Fruit fly (Drosophila melanogaster): Measurements from ENCODE around the gene x16.

x16 gene

dm6 chr2L:6967422-6968012, 47.5 kb upstream of the x16 start, which contains the start of gene Sumo (continued):
- no peak for TF ChIP-seq Chrac-16 (GFP tag; optimal IDR thresholded peaks at IDR 0.05)
- TF ChIP-seq Opbp (GFP tag; IDR thresholded peaks at IDR 0.05; ENCODE audit: partially characterized antibody): peak; percentile 100
- no peak for TF ChIP-seq CG17912 (GFP tag; optimal IDR thresholded peaks at IDR 0.05)
- peak; percentile 41 for TF ChIP-seq CG10543 (GFP tag; optimal IDR thresholded peaks at IDR 0.05)
- TF ChIP-seq CG8281 (tag; optimal IDR thresholded peaks at IDR 0.05): no peak
- TF ChIP-seq H2.0 (GFP tag; IDR thresholded peaks at IDR 0.05): no peak
- TF ChIP-seq fu2 (GFP tag; optimal IDR thresholded peaks at IDR 0.05): no peak
- no peak for TF ChIP-seq wdn (GFP tag; IDR thresholded peaks at IDR 0.05)
- TF ChIP-seq ATbp (GFP tag; optimal IDR thresholded peaks at IDR 0.05): no peak
- TF ChIP-seq bab2 (GFP tag; optimal IDR thresholded peaks at IDR 0.05): no peak
- no peak for TF ChIP-seq CG6654 (GFP tag; optimal IDR thresholded peaks at IDR 0.05)
- no peak for TF ChIP-seq CG15269 (tag; optimal IDR thresholded peaks at IDR 0.05)
- TF ChIP-seq Fer1 (GFP tag; optimal IDR thresholded peaks at IDR 0.05): no peak
- no peak for TF ChIP-seq NfI (GFP tag; optimal IDR thresholded peaks at IDR 0.05)
- TF ChIP-seq CG3995 (GFP tag; optimal IDR thresholded peaks at IDR 0.05): peak; percentile 99
- TF ChIP-seq MBD-R2 (GFP tag; IDR thresholded peaks at IDR 0.05): peak; percentile 38
- TF ChIP-seq HmgZ (tag; optimal IDR thresholded peaks at IDR 0.05): no peak
- TF ChIP-seq Rx (GFP tag; IDR thresholded peaks at IDR 0.05): no peak
- no peak for TF ChIP-seq Mes4 (GFP tag; optimal IDR thresholded peaks at IDR 0.05)
- peak; percentile 98 for TF ChIP-seq chinmo (GFP tag; IDR thresholded peaks at IDR 0.05; ENCODE audit: partially characterized antibody)
- TF ChIP-seq cg (GFP tag; optimal IDR thresholded peaks at IDR 0.05): no peak
- no peak for TF ChIP-seq CG43689 (GFP tag; IDR thresholded peaks at IDR 0.05)
- peak; percentile 100 for TF ChIP-seq amos (GFP tag; IDR thresholded peaks at IDR 0.05; ENCODE audit: partially characterized antibody)
- TF ChIP-seq Eip74EF (GFP tag; optimal IDR thresholded peaks at IDR 0.05): no peak
- TF ChIP-seq inv (GFP tag; IDR thresholded peaks at IDR 0.05; ENCODE audit: partially characterized antibody): peak; percentile 100
- no peak for TF ChIP-seq sd (tag; optimal IDR thresholded peaks at IDR 0.05)
- TF ChIP-seq vnd (GFP tag; IDR thresholded peaks at IDR 0.05; ENCODE audit: partially characterized antibody): peak; percentile 99
- TF ChIP-seq HLH4C (GFP tag; IDR thresholded peaks at IDR 0.05; ENCODE audit: partially characterized antibody): peak; percentile 97
- no peak for TF ChIP-seq lbe (GFP tag; optimal IDR thresholded peaks at IDR 0.05)
- peak; percentile 49 for TF ChIP-seq CG32532 (GFP tag; IDR thresholded peaks at IDR 0.05)
- TF ChIP-seq CG4328 (GFP tag; optimal IDR thresholded peaks at IDR 0.05): no peak
- no peak for TF ChIP-seq CG1529 (GFP tag; optimal IDR thresholded peaks at IDR 0.05)
- peak; percentile 22 for TF ChIP-seq CG13894 (tag; optimal IDR thresholded peaks at IDR 0.05)
- no peak for TF ChIP-seq CG3838 (GFP tag; optimal IDR thresholded peaks at IDR 0.05)
- TF ChIP-seq vvl (GFP tag; IDR thresholded peaks at IDR 0.05): peak; percentile 10; the same call in 1 of the 2 replicates
- TF ChIP-seq sug (tag; optimal IDR thresholded peaks at IDR 0.05): peak; percentile 23
- no peak for TF ChIP-seq tgo (GFP tag; IDR thresholded peaks at IDR 0.05)
- no peak for TF ChIP-seq run (tag; optimal IDR thresholded peaks at IDR 0.05)
- TF ChIP-seq dan (GFP tag; IDR thresholded peaks at IDR 0.05): no peak
- no peak for TF ChIP-seq gcm (GFP tag; optimal IDR thresholded peaks at IDR 0.05)
- TF ChIP-seq yki (optimal IDR thresholded peaks at IDR 0.05): no peak
- 0 out of 3 replicates have a peak, but pooled peaks have one; percentile 17 for TF ChIP-seq CG6175 (GFP tag; IDR thresholded peaks at IDR 0.05)
- TF ChIP-seq CG4730 (GFP tag; IDR thresholded peaks at IDR 0.05): no peak
- TF ChIP-seq zen (tag; optimal IDR thresholded peaks at IDR 0.05): peak; percentile 49
- TF ChIP-seq Optix (GFP tag; IDR thresholded peaks at IDR 0.05): no peak
- TF ChIP-seq sens-2 (GFP tag; IDR thresholded peaks at IDR 0.05): no peak
- peak; percentile 43 for TF ChIP-seq CG9797 (GFP tag; optimal IDR thresholded peaks at IDR 0.05)
- TF ChIP-seq CG1832 (GFP tag; optimal IDR thresholded peaks at IDR 0.05): no peak
- TF ChIP-seq Dll (GFP tag; IDR thresholded peaks at IDR 0.05; ENCODE audit: partially characterized antibody): peak; percentile 85
- no peak for TF ChIP-seq CG11398 (GFP tag; optimal IDR thresholded peaks at IDR 0.05)

Measured in whole organism, embryonic.